Fruit fly (Drosophila melanogaster): ENCODE results near the gene kst.

DNA sequence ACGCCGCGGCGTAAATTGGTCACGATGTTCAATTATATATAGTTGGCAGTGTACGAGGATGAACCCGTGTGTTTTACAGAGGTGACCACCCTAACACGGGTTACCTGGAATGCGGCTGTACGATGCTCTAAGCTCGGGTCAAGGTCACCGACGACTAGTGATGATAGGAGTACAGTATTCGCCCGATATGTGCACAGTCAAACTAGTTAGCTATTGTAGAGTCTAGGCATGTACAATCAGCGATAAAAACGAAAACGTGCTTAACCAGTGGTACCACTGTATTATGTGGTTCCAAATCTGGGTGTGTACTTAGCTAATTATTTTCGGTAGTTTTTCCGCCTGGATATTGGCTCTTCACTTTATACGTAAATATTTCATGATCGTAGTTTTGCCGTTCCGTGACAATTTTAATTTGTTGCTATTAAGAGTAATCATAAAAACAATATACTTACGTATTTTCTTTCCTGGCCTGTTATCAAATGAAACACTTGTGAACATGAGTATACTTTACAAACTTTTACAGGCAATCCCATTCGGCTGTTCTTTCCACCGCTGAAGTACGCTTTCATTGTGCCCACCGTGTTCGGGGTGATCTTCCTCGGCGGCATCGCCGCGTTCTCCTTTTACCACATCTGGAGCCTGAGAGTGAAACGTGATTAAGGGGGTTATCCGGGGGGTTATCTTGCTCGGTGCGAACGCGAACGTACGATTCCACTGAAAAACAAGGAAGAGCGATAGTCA lies 16.5 kb upstream of the kst start:
- TF ChIP-seq ato (GFP tag; IDR thresholded peaks at IDR 0.05; ENCODE audit: partially characterized antibody) (no peak), ash1 (GFP tag; optimal IDR thresholded peaks at IDR 0.05) (no peak), CG4328 (GFP tag; optimal IDR thresholded peaks at IDR 0.05) (no peak), NK7.1 (GFP tag; optimal IDR thresholded peaks at IDR 0.05) (no peak), gcm (GFP tag; optimal IDR thresholded peaks at IDR 0.05) (no peak), CG4730 (GFP tag; IDR thresholded peaks at IDR 0.05) (no peak), CG10959 (GFP tag; IDR thresholded peaks at IDR 0.05) (no peak), MBD-R2 (GFP tag; IDR thresholded peaks at IDR 0.05) (peak; percentile 12; the same call in 1 of the 2 replicates), tll (GFP tag; optimal IDR thresholded peaks at IDR 0.05) (no peak), pb (GFP tag; optimal IDR thresholded peaks at IDR 0.05) (no peak)
